Worm (Caenorhabditis elegans): Measurements from ENCODE around the gene igcm-3.
A peak's percentile ranks its signal among the peaks of the same experiment; 100 is the strongest.

igcm-3 gene

DNA sequence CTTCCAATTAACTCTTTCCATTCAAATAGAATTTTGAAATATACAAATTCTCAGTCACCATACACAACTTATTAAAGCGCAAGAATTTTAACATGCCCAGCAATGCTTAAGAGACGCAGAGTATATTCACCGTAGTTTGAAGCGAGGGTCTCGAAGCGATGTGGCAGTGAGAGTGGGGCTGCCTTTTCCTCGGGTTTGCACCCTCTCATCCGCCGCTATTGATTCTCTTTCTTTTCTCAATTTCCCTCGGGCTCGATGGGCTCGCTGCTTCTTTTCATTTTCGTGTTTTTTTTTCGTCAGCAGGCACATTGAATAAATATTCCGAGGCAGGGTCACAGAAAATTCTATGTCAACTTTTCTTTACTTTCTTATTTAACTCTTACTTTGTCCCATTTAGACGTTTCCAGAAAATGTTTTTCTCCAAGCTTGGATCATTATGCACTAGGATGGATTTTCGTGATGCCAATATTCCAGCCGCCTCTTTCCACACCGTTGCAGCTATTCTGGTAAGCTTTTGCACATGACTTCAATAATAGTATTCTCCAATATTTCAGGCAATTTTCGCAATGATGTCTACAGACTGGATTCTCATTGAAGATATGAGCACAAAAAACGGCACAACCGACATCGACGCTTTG is 17.0 kb downstream of the igcm-3 start, which contains the start of gene T14G11.1 (continued):
- TF ChIP-seq fkh-8 (tag; optimal IDR thresholded peaks at IDR 0.05) (peak; percentile 42), nhr-237 (tag; optimal IDR thresholded peaks at IDR 0.05) (no peak), dsc-1 (tag; optimal IDR thresholded peaks at IDR 0.05) (peak; percentile 88), ama-1 (optimal IDR thresholded peaks at IDR 0.05) (no peak), C04F5.9 (tag; optimal IDR thresholded peaks at IDR 0.05) (peak; percentile 99), mdl-1 (tag; optimal IDR thresholded peaks at IDR 0.05) (peak in 1 of 2 experiments; percentile 70), nhr-85 (tag) (peak; percentile 84), sup-37 (GFP tag; optimal IDR thresholded peaks at IDR 0.05) (peak; percentile 34), efl-3 (GFP tag; optimal IDR thresholded peaks at IDR 0.05) (no peak), jun-1 (tag; optimal IDR thresholded peaks at IDR 0.05) (peak; percentile 10), nhr-77 (tag; optimal IDR thresholded peaks at IDR 0.05) (peak; percentile 61), ceh-63 (GFP tag; optimal IDR thresholded peaks at IDR 0.05) (no peak), fkh-4 (tag; optimal IDR thresholded peaks at IDR 0.05; ENCODE audit: borderline replicate concordance) (peak; percentile 42), ces-1 (GFP tag; optimal IDR thresholded peaks at IDR 0.05) (no peak), mef-2 (tag; optimal IDR thresholded peaks at IDR 0.05) (no peak), pax-3 (tag; optimal IDR thresholded peaks at IDR 0.05) (no peak), irx-1 (tag; optimal IDR thresholded peaks at IDR 0.05) (peak; percentile 57), ceh-8 (GFP tag; optimal IDR thresholded peaks at IDR 0.05) (no peak), lsy-2 (tag; optimal IDR thresholded peaks at IDR 0.05) (peak; percentile 97 to 98), nhr-20 (tag; optimal IDR thresholded peaks at IDR 0.05) (peak; percentile 74), nhr-90 (tag; optimal IDR thresholded peaks at IDR 0.05; ENCODE audit: poor library complexity) (peak; percentile 51), nhr-28 (tag; optimal IDR thresholded peaks at IDR 0.05) (no peak), fos-1 (tag; optimal IDR thresholded peaks at IDR 0.05) (peak; percentile 53), lin-14 (GFP tag; optimal IDR thresholded peaks at IDR 0.05) (peak; percentile 87), rnt-1 (tag; optimal IDR thresholded peaks at IDR 0.05) (peak; percentile 82), unc-98 (GFP tag; IDR thresholded peaks at IDR 0.05) (no peak), sptf-1 (tag; optimal IDR thresholded peaks at IDR 0.05) (no peak), tbx-2 (tag; optimal IDR thresholded peaks at IDR 0.05) (peak; percentile 81), tlp-1 (tag; optimal IDR thresholded peaks at IDR 0.05) (no peak), ceh-90 (tag; optimal IDR thresholded peaks at IDR 0.05) (no peak), nhr-12 (tag; optimal IDR thresholded peaks at IDR 0.05) (no peak), unc-30 (tag; optimal IDR thresholded peaks at IDR 0.05) (no peak), lin-39 (tag; optimal IDR thresholded peaks at IDR 0.05) (peak; percentile 24), sox-4 (tag; optimal IDR thresholded peaks at IDR 0.05) (peak; percentile 10), ceh-88 (GFP tag; IDR thresholded peaks at IDR 0.05) (no peak), nhr-71 (tag; optimal IDR thresholded peaks at IDR 0.05) (peak; percentile 86), C16A3.4 (tag; optimal IDR thresholded peaks at IDR 0.05) (peak; percentile 54), blmp-1 (tag; optimal IDR thresholded peaks at IDR 0.05) (peak; percentile 48), zip-4 (GFP tag; optimal IDR thresholded peaks at IDR 0.05) (peak; percentile 25), unc-130 (tag; optimal IDR thresholded peaks at IDR 0.05) (peak; percentile 41), snpc-4 (tag; optimal IDR thresholded peaks at IDR 0.05) (no peak), elt-2 (tag; optimal IDR thresholded peaks at IDR 0.05) (peak; percentile 10), egl-27 (tag; optimal IDR thresholded peaks at IDR 0.05) (peak in 1 of 2 experiments; percentile 12), dpl-1 (GFP tag; optimal IDR thresholded peaks at IDR 0.05) (peak; percentile 11 to 52 (median 24)), nhr-47 (tag; optimal IDR thresholded peaks at IDR 0.05) (peak; percentile 82), pqm-1 (tag; optimal IDR thresholded peaks at IDR 0.05) (no peak), swsn-7 (tag; optimal IDR thresholded peaks at IDR 0.05) (peak; percentile 70), fkh-10 (GFP tag; optimal IDR thresholded peaks at IDR 0.05) (peak; percentile 76), lin-13 (GFP tag; optimal IDR thresholded peaks at IDR 0.05) (peak; percentile 70), nhr-84 (tag; optimal IDR thresholded peaks at IDR 0.05) (no peak)

Data from whole organism, L1 larva.